Fruit fly (Drosophila melanogaster) whole organism, embryonic: ENCODE data around the gene CG10208.
A peak's percentile ranks its signal among the peaks of the same experiment; 100 is the strongest.

Experiments
- B-H2 ChIP-seq: fragments of 200-800 bp; sonication (Bioruptor generic); optimal IDR thresholded peaks from 2 replicates; lab custom pipeline; 2018; ENCODE audit warnings: missing biosample characterization, mild to moderate bottlenecking, missing genetic modification characterization
- CG11247 ChIP-seq: fragments of 200-800 bp; sonication (Bioruptor generic); IDR thresholded peaks from 2 replicates; pipeline ENCODE4 v1.3.6; 2022; ENCODE audit warnings: missing biosample characterization, missing genetic modification characterization
- CG12155 ChIP-seq: fragments of 200-800 bp; sonication (Bioruptor generic); optimal IDR thresholded peaks from 3 replicates; lab custom pipeline; 2016; ENCODE audit warnings: missing biosample characterization, missing genetic modification characterization
- CG12744 ChIP-seq: fragments of 200-800 bp; sonication (Bioruptor generic); optimal IDR thresholded peaks from 2 replicates; lab custom pipeline; 2016; ENCODE audit warnings: missing biosample characterization, missing genetic modification characterization
- CG1602 ChIP-seq: fragments of 200-800 bp; sonication (Bioruptor generic); optimal IDR thresholded peaks from 3 replicates; lab custom pipeline; 2016; ENCODE audit warnings: missing biosample characterization, missing genetic modification characterization
- CG1603 ChIP-seq: fragments of 200-800 bp; sonication (Bioruptor generic); optimal IDR thresholded peaks from 2 replicates; lab custom pipeline; 2019; ENCODE audit warnings: missing biosample characterization, mild to moderate bottlenecking, missing genetic modification characterization, moderate library complexity
- CG17568 ChIP-seq: fragments of 200-800 bp; sonication (Bioruptor generic); optimal IDR thresholded peaks from 2 replicates; lab custom pipeline; 2018; ENCODE audit warnings: missing biosample characterization, mild to moderate bottlenecking, missing genetic modification characterization, moderate library complexity
- CG17612 ChIP-seq: fragments of 200-800 bp; sonication (Bioruptor generic); IDR thresholded peaks from 2 replicates; pipeline ENCODE4 v1.3.6; 2022; ENCODE audit warnings: missing biosample characterization, missing genetic modification characterization
- CG17802 ChIP-seq: fragments of 200-800 bp; sonication (Bioruptor generic); optimal IDR thresholded peaks from 2 replicates; lab custom pipeline; 2018; ENCODE audit warnings: missing biosample characterization, mild to moderate bottlenecking, missing genetic modification characterization, moderate library complexity
- CG31365 ChIP-seq: fragments of 200-800 bp; sonication (Bioruptor generic); optimal IDR thresholded peaks from 2 replicates; lab custom pipeline; 2018; ENCODE audit warnings: missing biosample characterization, mild to moderate bottlenecking, missing genetic modification characterization
- CG31441 ChIP-seq: fragments of 200-800 bp; sonication (Bioruptor generic); IDR thresholded peaks from 2 replicates; pipeline ENCODE4 v1.3.6; 2022; ENCODE audit warnings: missing biosample characterization, missing genetic modification characterization
- CG3163 ChIP-seq: fragments of 200-800 bp; sonication (Bioruptor generic); optimal IDR thresholded peaks from 3 replicates; lab custom pipeline; 2016; ENCODE audit warnings: missing biosample characterization, missing genetic modification characterization
- CG32532 ChIP-seq: fragments of 200-800 bp; sonication (Bioruptor generic); IDR thresholded peaks from 2 replicates; pipeline ENCODE4 v1.3.6; 2022; ENCODE audit warnings: missing biosample characterization, missing genetic modification characterization
- CG32772 ChIP-seq: fragments of 200-800 bp; sonication (Bioruptor generic); IDR thresholded peaks from 2 replicates; pipeline ENCODE4 v1.3.6; 2022; ENCODE audit warnings: missing biosample characterization, missing genetic modification characterization
- CG34224 ChIP-seq: fragments of 200-800 bp; sonication (Bioruptor generic); IDR thresholded peaks from 3 replicates; pipeline ENCODE4 v1.3.6; 2022; ENCODE audit warnings: missing biosample characterization, missing genetic modification characterization; ENCODE audit not compliant: partially characterized antibody
- CG4854 ChIP-seq: fragments of 200-800 bp; sonication (Bioruptor generic); optimal IDR thresholded peaks from 2 replicates; lab custom pipeline; 2016; ENCODE audit warnings: missing biosample characterization, missing genetic modification characterization, inconsistent platforms
- CG6765 ChIP-seq: fragments of 200-800 bp; sonication (Bioruptor generic); optimal IDR thresholded peaks from 3 replicates; lab custom pipeline; 2017; ENCODE audit warnings: missing biosample characterization, mild to moderate bottlenecking, missing genetic modification characterization
- CG8388 ChIP-seq: fragments of 200-800 bp; sonication (Bioruptor generic); optimal IDR thresholded peaks from 2 replicates; lab custom pipeline; 2019; ENCODE audit warnings: missing biosample characterization, mild to moderate bottlenecking, missing genetic modification characterization, moderate library complexity
- CG9437 ChIP-seq: fragments of 200-800 bp; sonication (Bioruptor generic); optimal IDR thresholded peaks from 2 replicates; lab custom pipeline; 2018; ENCODE audit warnings: missing biosample characterization, mild to moderate bottlenecking, missing genetic modification characterization
- CG9609 ChIP-seq: fragments of 200-800 bp; sonication (Bioruptor generic); optimal IDR thresholded peaks from 3 replicates; lab custom pipeline; 2016; ENCODE audit warnings: missing biosample characterization, missing genetic modification characterization
- GATAe ChIP-seq: fragments of 200-800 bp; sonication (Bioruptor generic); conservative IDR thresholded peaks from 2 replicates; pipeline ENCODE4 v1.3.6; 2022; ENCODE audit warnings: missing biosample characterization, missing genetic modification characterization
- H15 ChIP-seq: fragments of 200-800 bp; sonication (Bioruptor generic); IDR thresholded peaks from 3 replicates; pipeline ENCODE4 v1.3.6; 2022; ENCODE audit warnings: missing biosample characterization, missing genetic modification characterization
- Jarid2 ChIP-seq: fragments of 200-800 bp; sonication (Bioruptor generic); optimal IDR thresholded peaks from 3 replicates; lab custom pipeline; 2017; ENCODE audit warnings: mild to moderate bottlenecking, missing biosample characterization, missing genetic modification reagents, missing genetic modification characterization
- NfI ChIP-seq: fragments of 200-800 bp; sonication (Bioruptor generic); optimal IDR thresholded peaks from 3 replicates; lab custom pipeline; 2018; ENCODE audit warnings: missing biosample characterization, mild to moderate bottlenecking, missing genetic modification characterization, moderate library complexity
- Pdp1 ChIP-seq, 2 experiments: fragments of 200-800 bp; sonication (Bioruptor generic); optimal IDR thresholded peaks; 3 replicates each; lab custom pipeline; 2016; ENCODE audit warnings: missing biosample characterization in 2 of 2, missing genetic modification characterization in 2 of 2, mild to moderate bottlenecking in 1 of 2, moderate library complexity in 1 of 2
- Rx ChIP-seq: fragments of 200-800 bp; sonication (Bioruptor generic); IDR thresholded peaks from 2 replicates; pipeline ENCODE4 v1.3.6; 2022; ENCODE audit warnings: missing biosample characterization, missing genetic modification characterization
- cato ChIP-seq: fragments of 200-800 bp; sonication (Bioruptor generic); optimal IDR thresholded peaks from 2 replicates; lab custom pipeline; 2016; ENCODE audit warnings: missing biosample characterization, missing genetic modification characterization, borderline replicate concordance
- chinmo ChIP-seq: fragments of 200-800 bp; sonication (Bioruptor generic); IDR thresholded peaks from 4 replicates; pipeline ENCODE4 v1.3.6; 2022; ENCODE audit warnings: missing biosample characterization, missing genetic modification characterization; ENCODE audit not compliant: partially characterized antibody
- crol ChIP-seq: fragments of 200-800 bp; sonication (Bioruptor generic); IDR thresholded peaks from 2 replicates; pipeline ENCODE4 v1.3.6; 2022; ENCODE audit warnings: missing biosample characterization, missing genetic modification characterization
- dan ChIP-seq: fragments of 200-800 bp; sonication (Bioruptor generic); IDR thresholded peaks from 2 replicates; pipeline ENCODE4 v1.3.6; 2022; ENCODE audit warnings: missing biosample characterization, missing genetic modification characterization
- dmrt11E ChIP-seq: fragments of 200-800 bp; sonication (Bioruptor generic); optimal IDR thresholded peaks from 3 replicates; lab custom pipeline; 2018; ENCODE audit warnings: missing biosample characterization, mild to moderate bottlenecking, missing genetic modification characterization, moderate library complexity
- dysf ChIP-seq: fragments of 200-800 bp; sonication (Bioruptor generic); IDR thresholded peaks from 3 replicates; pipeline ENCODE4 v1.3.6; 2022; ENCODE audit warnings: missing biosample characterization, missing genetic modification characterization
- fd3F ChIP-seq: fragments of 200-800 bp; sonication (Bioruptor generic); optimal IDR thresholded peaks from 2 replicates; lab custom pipeline; 2018; ENCODE audit warnings: missing biosample characterization, mild to moderate bottlenecking, missing genetic modification characterization, moderate library complexity
- gro ChIP-seq: fragments of 200-800 bp; sonication (Bioruptor generic); optimal IDR thresholded peaks from 2 replicates; lab custom pipeline; 2016; ENCODE audit warnings: missing biosample characterization, missing genetic modification characterization
- gsb-n ChIP-seq: fragments of 200-800 bp; sonication (Bioruptor generic); optimal IDR thresholded peaks from 3 replicates; lab custom pipeline; 2018; ENCODE audit warnings: missing biosample characterization, mild to moderate bottlenecking, missing genetic modification characterization
- hb ChIP-seq: fragments of 200-800 bp; sonication (Bioruptor generic); IDR thresholded peaks from 3 replicates; pipeline ENCODE4 v1.3.6; 2022; ENCODE audit warnings: missing biosample characterization, missing genetic modification characterization; ENCODE audit not compliant: partially characterized antibody
- jing ChIP-seq: fragments of 200-800 bp; sonication (Bioruptor generic); optimal IDR thresholded peaks from 2 replicates; lab custom pipeline; 2018; ENCODE audit warnings: missing biosample characterization, mild to moderate bottlenecking, missing genetic modification characterization
- knrl ChIP-seq: fragments of 200-800 bp; sonication (Bioruptor generic); IDR thresholded peaks from 3 replicates; pipeline ENCODE4 v1.3.6; 2022; ENCODE audit warnings: missing biosample characterization, missing genetic modification characterization; ENCODE audit not compliant: partially characterized antibody
- lola ChIP-seq, 3 experiments: fragments of >200 bp in 2 of 3; fragments of 200-800 bp in 1 of 3; sonication (Bioruptor generic) in 1 of 3; optimal IDR thresholded peaks; 2 replicates each; lab custom pipeline; 2017 to 2019; ENCODE audit warnings: missing biosample characterization in 3 of 3, missing genetic modification characterization in 3 of 3, mild to moderate bottlenecking in 1 of 3, moderate library complexity in 1 of 3
- row ChIP-seq: fragments of 200-800 bp; sonication (Bioruptor generic); IDR thresholded peaks from 3 replicates; pipeline ENCODE4 v1.3.6; 2022; ENCODE audit warnings: missing biosample characterization, missing genetic modification characterization
- sd ChIP-seq: fragments of 200-800 bp; sonication (Bioruptor generic); optimal IDR thresholded peaks from 3 replicates; lab custom pipeline; 2018; ENCODE audit warnings: missing biosample characterization, mild to moderate bottlenecking, missing genetic modification characterization, moderate library complexity
- sug ChIP-seq: fragments of 200-800 bp; optimal IDR thresholded peaks from 2 replicates; lab custom pipeline; 2019; ENCODE audit warnings: missing biosample characterization, mild to moderate bottlenecking, missing genetic modification characterization, moderate library complexity
- tgo ChIP-seq: fragments of 200-800 bp; sonication (Bioruptor generic); IDR thresholded peaks from 3 replicates; pipeline ENCODE4 v1.3.6; 2022; ENCODE audit warnings: missing biosample characterization, missing genetic modification characterization
- tin ChIP-seq: fragments of 200-800 bp; sonication (Bioruptor generic); optimal IDR thresholded peaks from 3 replicates; lab custom pipeline; 2016; ENCODE audit warnings: missing biosample characterization, missing genetic modification characterization
- toy ChIP-seq: fragments of 200-800 bp; sonication (Bioruptor generic); IDR thresholded peaks from 2 replicates; pipeline ENCODE4 v1.3.6; 2022; ENCODE audit warnings: missing biosample characterization, missing genetic modification characterization
- trh ChIP-seq: fragments of 200-800 bp; sonication (Bioruptor generic); optimal IDR thresholded peaks from 2 replicates; lab custom pipeline; 2016; ENCODE audit warnings: missing biosample characterization, missing genetic modification characterization
- ttk ChIP-seq: fragments of 200-800 bp; sonication (Bioruptor generic); IDR thresholded peaks from 2 replicates; pipeline ENCODE4 v2.1.2; 2022; ENCODE audit warnings: missing biosample characterization, missing genetic modification characterization
- twi ChIP-seq: fragments of 200-800 bp; optimal IDR thresholded peaks from 2 replicates; lab custom pipeline; 2019; ENCODE audit warnings: missing biosample characterization, mild to moderate bottlenecking, missing genetic modification characterization, moderate library complexity
- unc-4 ChIP-seq: fragments of 200-800 bp; sonication (Bioruptor generic); IDR thresholded peaks from 2 replicates; pipeline ENCODE4 v1.3.6; 2022; ENCODE audit warnings: missing biosample characterization, missing genetic modification characterization; ENCODE audit not compliant: partially characterized antibody
- vfl ChIP-seq: fragments of 200-800 bp; sonication (Bioruptor generic); optimal IDR thresholded peaks from 2 replicates; lab custom pipeline; 2016; ENCODE audit warnings: missing biosample characterization, missing genetic modification characterization
- wor ChIP-seq: fragments of 200-800 bp; sonication (Bioruptor generic); IDR thresholded peaks from 2 replicates; pipeline ENCODE4 v1.3.6; 2022; ENCODE audit warnings: missing biosample characterization, missing genetic modification characterization

Gene CG10208

dm6 chr3R:23724843-23725506 lies 49.0 kb downstream of the CG10208 start (continued):
- TF ChIP-seq row (GFP tag; lab: Robert Waterston, UW), result 0 out of 3 replicates have a peak, but pooled peaks have one; percentile 16
- no peak for TF ChIP-seq CG17612
- no peak for TF ChIP-seq ttk
- TF ChIP-seq CG8388, result no peak
- TF ChIP-seq twi (tag; lab: Kevin White, UChicago), result no peak
- TF ChIP-seq cato (GFP tag; lab: Kevin White, UChicago), result no peak
- TF ChIP-seq CG1603, result no peak
- peak; percentile 74 for TF ChIP-seq sd (tag; lab: Kevin White, UChicago)
- no peak for TF ChIP-seq vfl
- no peak for TF ChIP-seq trh (GFP tag; lab: Kevin White, UChicago)
- TF ChIP-seq CG17802 (tag; lab: Kevin White, UChicago), result no peak
- no peak for TF ChIP-seq fd3F (GFP tag; lab: Kevin White, UChicago)
- no peak for TF ChIP-seq CG9437 (GFP tag; lab: Kevin White, UChicago)
- TF ChIP-seq jing, result no peak
- no peak for TF ChIP-seq CG11247 (GFP tag; lab: Robert Waterston, UW)
- TF ChIP-seq lola (GFP tag; optimal IDR thresholded peaks at IDR 0.05; lab: Kevin White, UChicago), result no peak
- no peak for TF ChIP-seq CG1602 (GFP tag; lab: Kevin White, UChicago)
- TF ChIP-seq CG12744, result no peak
- peak; percentile 87 for TF ChIP-seq GATAe
- no peak for TF ChIP-seq knrl (GFP tag; lab: Robert Waterston, UW)
- TF ChIP-seq tgo (GFP tag; lab: Robert Waterston, UW), result no peak
- TF ChIP-seq CG32772, result no peak
- no peak for TF ChIP-seq CG32532 (GFP tag; lab: Robert Waterston, UW)
- no peak for TF ChIP-seq hb (GFP tag; lab: Robert Waterston, UW)
- TF ChIP-seq unc-4 (GFP tag; lab: Robert Waterston, UW), result no peak
- no peak for TF ChIP-seq CG9609 (GFP tag; lab: Kevin White, UChicago)
- no peak for TF ChIP-seq CG31441
- no peak for TF ChIP-seq Jarid2
- no peak for TF ChIP-seq H15 (GFP tag; lab: Robert Waterston, UW)
- no peak for TF ChIP-seq dmrt11E
- no peak for TF ChIP-seq Rx
- TF ChIP-seq sug (tag; lab: Kevin White, UChicago), result peak; percentile 97
- TF ChIP-seq B-H2 (GFP tag; lab: Kevin White, UChicago), result no peak
- peak; percentile 29 for TF ChIP-seq gro (GFP tag; lab: Kevin White, UChicago)
- no peak for TF ChIP-seq gsb-n
- TF ChIP-seq dysf, result no peak
- TF ChIP-seq wor (GFP tag; lab: Robert Waterston, UW), result no peak
- 0 out of 4 replicates have a peak, but pooled peaks have one; percentile 16 for TF ChIP-seq chinmo

dm6 chr3R:23723381-23724034 lies 50.4 kb downstream of the CG10208 start:
- TF ChIP-seq CG6765 (GFP tag; lab: Kevin White, UChicago) (peak; percentile 65), tin (GFP tag; lab: Kevin White, UChicago) (no peak), trh (GFP tag; lab: Kevin White, UChicago) (peak; percentile 76), crol (GFP tag; lab: Robert Waterston, UW) (0 out of 2 replicates have a peak, but pooled peaks have one; percentile 3), CG4854 (GFP tag; lab: Kevin White, UChicago) (peak; percentile 37), CG34224 (GFP tag; lab: Robert Waterston, UW) (no peak), CG17568 (GFP tag; lab: Kevin White, UChicago) (peak; percentile 48), CG12155 (GFP tag; lab: Kevin White, UChicago) (no peak), dan (GFP tag; lab: Robert Waterston, UW) (no peak), CG31365 (peak; percentile 82), Pdp1 (GFP tag; optimal IDR thresholded peaks at IDR 0.05; lab: Kevin White, UChicago) (peak; percentile 29 to 89), NfI (GFP tag; lab: Kevin White, UChicago) (no peak), toy (no peak; the same call in 1 of the 2 replicates), CG3163 (GFP tag; lab: Kevin White, UChicago) (no peak)
